Fruit fly (Drosophila melanogaster) Kc167 (cell line): ENCODE data around the gene CG12259.

ENCODE experiments used
- Sin3A ChIP-seq: fragments of >200 bp; optimal IDR thresholded peaks from 2 replicates; lab custom pipeline; 2018; ENCODE audit warnings: missing external identifiers
- h ChIP-seq: fragments of >200 bp; optimal IDR thresholded peaks from 3 replicates; lab custom pipeline; 2018; ENCODE audit warnings: missing external identifiers

- TF ChIP-seq h (lab: Kevin White, UChicago) (no peak), Sin3A (no peak)
These were observed 15.2 kb downstream of the CG12259 start, which contains the start of gene CG34353 for dm6 chr3R:27905695-27906094.
